Fruit fly (Drosophila melanogaster): ENCODE data around the gene ND-75.
A peak's percentile ranks its signal among the peaks of the same experiment; 100 is the strongest.

ND-75 gene

DNA sequence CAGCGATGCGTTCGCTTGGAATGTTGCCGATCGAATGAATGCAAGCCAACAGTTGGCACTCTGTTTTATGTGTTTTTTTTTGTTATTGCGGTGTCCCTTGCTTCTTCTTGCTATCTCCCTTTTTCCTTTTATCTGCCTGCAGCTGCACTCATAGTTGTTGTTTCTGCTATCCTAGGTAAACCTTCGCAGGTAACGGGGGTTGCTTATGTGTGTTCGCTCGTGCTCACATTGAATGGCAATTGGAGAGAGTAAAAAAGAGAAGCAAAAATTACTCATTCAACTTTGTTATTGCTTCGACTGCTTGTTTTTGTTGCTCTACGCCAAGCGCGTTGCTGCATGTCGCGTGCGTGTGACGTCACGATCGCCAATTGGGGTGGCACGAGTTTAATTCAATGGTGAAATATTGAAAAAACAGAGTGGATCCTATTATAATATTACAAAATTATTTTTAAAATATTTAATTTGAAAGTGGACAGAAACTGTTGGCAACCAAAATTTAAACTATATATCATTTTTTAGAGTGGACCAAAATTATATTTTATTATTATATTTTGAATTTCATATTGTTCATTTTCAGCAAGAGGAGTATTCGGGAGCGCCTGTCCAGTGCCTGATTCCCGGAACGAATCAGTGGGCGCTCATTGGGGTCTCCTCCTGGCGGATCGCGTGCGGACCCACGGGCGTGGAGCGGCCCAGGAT, 20.0 kb upstream of the ND-75 start, which contains the start of gene Corp (continued):
- peak; percentile 63 for TF ChIP-seq Sox100B (GFP tag; optimal IDR thresholded peaks at IDR 0.05)
- no peak for TF ChIP-seq CG13894 (tag; optimal IDR thresholded peaks at IDR 0.05)
- no peak for TF ChIP-seq CG6683 (GFP tag; optimal IDR thresholded peaks at IDR 0.05)
- TF ChIP-seq maf-S (GFP tag; optimal IDR thresholded peaks at IDR 0.05): no peak
- TF ChIP-seq NFAT (GFP tag; IDR thresholded peaks at IDR 0.05): no peak
- TF ChIP-seq NC2β (GFP tag; optimal IDR thresholded peaks at IDR 0.05): no peak
- TF ChIP-seq CG43689 (GFP tag; IDR thresholded peaks at IDR 0.05): no peak
- no peak for TF ChIP-seq CG33213 (GFP tag; optimal IDR thresholded peaks at IDR 0.05)
- no peak for TF ChIP-seq az2 (GFP tag; optimal IDR thresholded peaks at IDR 0.05)
- peak; percentile 33; the same call in 1 of the 2 replicates for TF ChIP-seq E2f2 (GFP tag; IDR thresholded peaks at IDR 0.05)
- no peak for TF ChIP-seq tna (GFP tag; IDR thresholded peaks at IDR 0.05; ENCODE audit: partially characterized antibody)
- peak; percentile 31 for TF ChIP-seq CG12659 (GFP tag; optimal IDR thresholded peaks at IDR 0.05)
- TF ChIP-seq ken (GFP tag; IDR thresholded peaks at IDR 0.05): no peak
- TF ChIP-seq mam (GFP tag; optimal IDR thresholded peaks at IDR 0.05): no peak
- TF ChIP-seq CG12299 (tag; optimal IDR thresholded peaks at IDR 0.05): no peak
- no peak for TF ChIP-seq eve (GFP tag; optimal IDR thresholded peaks at IDR 0.05)
- TF ChIP-seq sr (GFP tag; IDR thresholded peaks at IDR 0.05): no peak
- no peak; the same call in 2 of the 3 replicates for TF ChIP-seq gce (GFP tag; IDR thresholded peaks at IDR 0.05)
- TF ChIP-seq br (optimal IDR thresholded peaks at IDR 0.05): no peak
- TF ChIP-seq Pdp1 (GFP tag; optimal IDR thresholded peaks at IDR 0.05): no peak
- TF ChIP-seq sisA (GFP tag; IDR thresholded peaks at IDR 0.05): no peak
- TF ChIP-seq Doc2 (GFP tag; IDR thresholded peaks at IDR 0.05): no peak
- TF ChIP-seq Scr (GFP tag; IDR thresholded peaks at IDR 0.05; ENCODE audit: partially characterized antibody): no peak
- TF ChIP-seq corto (GFP tag; optimal IDR thresholded peaks at IDR 0.05): no peak
- no peak for TF ChIP-seq CG17612 (GFP tag; IDR thresholded peaks at IDR 0.05)
- TF ChIP-seq CG9215 (GFP tag; IDR thresholded peaks at IDR 0.05): no peak
- TF ChIP-seq Hsf (GFP tag; optimal IDR thresholded peaks at IDR 0.05): no peak
- TF ChIP-seq stwl (tag; optimal IDR thresholded peaks at IDR 0.05): peak; percentile 10
- no peak for TF ChIP-seq CG2116 (GFP tag; optimal IDR thresholded peaks at IDR 0.05)
- TF ChIP-seq CG12942 (GFP tag; optimal IDR thresholded peaks at IDR 0.05): no peak
- TF ChIP-seq gcm2 (GFP tag; optimal IDR thresholded peaks at IDR 0.05): no peak
- TF ChIP-seq ash1 (GFP tag; optimal IDR thresholded peaks at IDR 0.05): no peak
- TF ChIP-seq CG6689 (GFP tag; IDR thresholded peaks at IDR 0.05): peak; percentile 82
- TF ChIP-seq CG1233 (GFP tag; optimal IDR thresholded peaks at IDR 0.05): no peak
- no peak for TF ChIP-seq zf30C (GFP tag; optimal IDR thresholded peaks at IDR 0.05)
- no peak for TF ChIP-seq CG12104 (GFP tag; optimal IDR thresholded peaks at IDR 0.05)
- no peak for TF ChIP-seq emc (GFP tag; optimal IDR thresholded peaks at IDR 0.05)
- TF ChIP-seq Dref (GFP tag; IDR thresholded peaks at IDR 0.05): no peak
- no peak for TF ChIP-seq E2f1 (GFP tag; IDR thresholded peaks at IDR 0.05)
- no peak for TF ChIP-seq Adf1 (GFP tag; IDR thresholded peaks at IDR 0.05)
- TF ChIP-seq ERR (GFP tag; optimal IDR thresholded peaks at IDR 0.05): no peak
- no peak for TF ChIP-seq Rx (GFP tag; IDR thresholded peaks at IDR 0.05)
- TF ChIP-seq GATAe (GFP tag; conservative IDR thresholded peaks at IDR 0.05): no peak
- TF ChIP-seq Ada2b (GFP tag; IDR thresholded peaks at IDR 0.05): no peak
- no peak for TF ChIP-seq CG13624 (GFP tag; optimal IDR thresholded peaks at IDR 0.05)
- TF ChIP-seq CG10959 (GFP tag; IDR thresholded peaks at IDR 0.05): no peak
- no peak for TF ChIP-seq Ssrp (tag; optimal IDR thresholded peaks at IDR 0.05)
- 0 out of 2 replicates have a peak, but pooled peaks have one; percentile 54 for TF ChIP-seq vvl (GFP tag; IDR thresholded peaks at IDR 0.05)
- no peak for TF ChIP-seq bab2 (GFP tag; optimal IDR thresholded peaks at IDR 0.05)
